Worm (Caenorhabditis elegans) whole organism, mixed stage, embryonic: ENCODE data around the gene tmem-258.

Experiments used
- M03D4.4 ChIP-seq: sonication (generic microtip); optimal IDR thresholded peaks from 2 replicates; lab custom pipeline; 2017; ENCODE audit warnings: mild to moderate bottlenecking, missing genetic modification characterization, missing compliant biosample characterization
- bed-3 ChIP-seq: fragments of 200-800 bp; sonication (Bioruptor generic); optimal IDR thresholded peaks from 3 replicates; lab custom pipeline; 2018; ENCODE audit warnings: mild to moderate bottlenecking, missing genetic modification characterization, moderate library complexity, missing compliant biosample characterization
- blmp-1 ChIP-seq: fragments of 150-350 bp; optimal IDR thresholded peaks from 2 replicates; lab custom pipeline; 2014; ENCODE audit warnings: missing biosample characterization, missing genetic modification characterization
- ceh-39 ChIP-seq: fragments of 150-350 bp; optimal IDR thresholded peaks from 2 replicates; lab custom pipeline; 2014; ENCODE audit warnings: missing biosample characterization, missing genetic modification characterization
- ceh-43 ChIP-seq: fragments of 200-800 bp; sonication (Bioruptor generic); optimal IDR thresholded peaks from 2 replicates; lab custom pipeline; 2018; ENCODE audit warnings: mild to moderate bottlenecking, missing genetic modification characterization, moderate library complexity, missing compliant biosample characterization
- ceh-83 ChIP-seq: fragments of 200-800 bp; sonication (Bioruptor generic); optimal IDR thresholded peaks from 2 replicates; lab custom pipeline; 2018; ENCODE audit warnings: mild to moderate bottlenecking, missing genetic modification characterization, missing compliant biosample characterization
- ces-1 ChIP-seq: fragments of 150-350 bp; optimal IDR thresholded peaks from 2 replicates; lab custom pipeline; 2014; ENCODE audit warnings: missing biosample characterization, missing genetic modification reagents, missing genetic modification characterization
- drap-1 ChIP-seq: fragments of 200-800 bp; sonication (Bioruptor generic); optimal IDR thresholded peaks from 3 replicates; lab custom pipeline; 2018; ENCODE audit warnings: mild to moderate bottlenecking, missing genetic modification characterization, missing compliant biosample characterization
- elt-1 ChIP-seq: sonication (generic microtip); optimal IDR thresholded peaks from 2 replicates; lab custom pipeline; 2017; ENCODE audit warnings: missing genetic modification characterization, mild to moderate bottlenecking, missing compliant biosample characterization, antibody characterized with exemption, moderate library complexity, borderline replicate concordance; ENCODE audit not compliant: insufficient read depth
- elt-3 ChIP-seq: fragments of 150-350 bp; optimal IDR thresholded peaks from 2 replicates; lab custom pipeline; 2014; ENCODE audit warnings: missing biosample characterization, missing genetic modification characterization
- flh-1 ChIP-seq: fragments of 200-800 bp; sonication (Bioruptor generic); optimal IDR thresholded peaks from 2 replicates; lab custom pipeline; 2018; ENCODE audit warnings: mild to moderate bottlenecking, missing genetic modification characterization, moderate library complexity, missing compliant biosample characterization
- ham-2 ChIP-seq: fragments of 200-800 bp; sonication (Bioruptor generic); optimal IDR thresholded peaks from 2 replicates; lab custom pipeline; 2018; ENCODE audit warnings: mild to moderate bottlenecking, missing genetic modification characterization, missing compliant biosample characterization
- hlh-1 ChIP-seq: fragments of 150-350 bp; optimal IDR thresholded peaks from 2 replicates; lab custom pipeline; 2014; ENCODE audit warnings: missing biosample characterization, missing genetic modification reagents, missing genetic modification characterization
- lin-13 ChIP-seq: fragments of 150-350 bp; optimal IDR thresholded peaks from 2 replicates; lab custom pipeline; 2014; ENCODE audit warnings: missing biosample characterization, missing genetic modification characterization
- lin-32 ChIP-seq: fragments of 200-800 bp; sonication (Bioruptor generic); optimal IDR thresholded peaks from 2 replicates; lab custom pipeline; 2018; ENCODE audit warnings: mild to moderate bottlenecking, missing genetic modification characterization, missing compliant biosample characterization
- lsy-2 ChIP-seq: fragments of 150-350 bp; optimal IDR thresholded peaks from 2 replicates; lab custom pipeline; 2014; ENCODE audit warnings: missing biosample characterization, missing genetic modification characterization
- mab-5 ChIP-seq: fragments of 150-350 bp; optimal IDR thresholded peaks from 2 replicates; lab custom pipeline; 2014; ENCODE audit warnings: missing biosample characterization, missing genetic modification characterization
- mep-1 ChIP-seq: fragments of 150-350 bp; optimal IDR thresholded peaks from 2 replicates; lab custom pipeline; 2017; ENCODE audit warnings: missing biosample characterization, missing genetic modification reagents, missing genetic modification characterization, inconsistent platforms
- mls-2 ChIP-seq: sonication (generic microtip); optimal IDR thresholded peaks from 2 replicates; lab custom pipeline; 2016; ENCODE audit warnings: mild to moderate bottlenecking, missing genetic modification characterization, moderate library complexity, missing compliant biosample characterization
- nhr-12 ChIP-seq: fragments of 150-350 bp; optimal IDR thresholded peaks from 2 replicates; lab custom pipeline; 2014; ENCODE audit warnings: missing biosample characterization, missing genetic modification characterization
- nhr-2 ChIP-seq: fragments of 150-350 bp; optimal IDR thresholded peaks from 2 replicates; lab custom pipeline; 2014; ENCODE audit warnings: missing biosample characterization, missing genetic modification characterization
- nhr-237 ChIP-seq: fragments of 150-350 bp; optimal IDR thresholded peaks from 2 replicates; lab custom pipeline; 2014; ENCODE audit warnings: missing biosample characterization, missing genetic modification characterization
- nhr-28 ChIP-seq: fragments of 150-350 bp; optimal IDR thresholded peaks from 2 replicates; lab custom pipeline; 2014; ENCODE audit warnings: missing biosample characterization, missing genetic modification characterization
- nhr-76 ChIP-seq: sonication (generic microtip); optimal IDR thresholded peaks from 2 replicates; lab custom pipeline; 2017; ENCODE audit warnings: missing biosample characterization, missing genetic modification characterization
- sem-2 ChIP-seq: fragments of 200-800 bp; sonication (Bioruptor generic); optimal IDR thresholded peaks from 2 replicates; lab custom pipeline; 2018; ENCODE audit warnings: mild to moderate bottlenecking, missing genetic modification characterization, missing compliant biosample characterization
- snpc-4 ChIP-seq: fragments of 150-350 bp; optimal IDR thresholded peaks from 2 replicates; lab custom pipeline; 2014; ENCODE audit warnings: missing biosample characterization, missing genetic modification characterization
- sptf-1 ChIP-seq: sonication (generic microtip); optimal IDR thresholded peaks from 2 replicates; lab custom pipeline; 2017; ENCODE audit warnings: mild to moderate bottlenecking, missing genetic modification characterization, moderate library complexity, missing compliant biosample characterization
- tbx-8 ChIP-seq: fragments of 200-800 bp; sonication (Bioruptor generic); optimal IDR thresholded peaks from 2 replicates; lab custom pipeline; 2018; ENCODE audit warnings: mild to moderate bottlenecking, missing genetic modification characterization, moderate library complexity, missing compliant biosample characterization
- unc-120 ChIP-seq: sonication (generic microtip); optimal IDR thresholded peaks from 2 replicates; lab custom pipeline; 2017; ENCODE audit warnings: missing genetic modification characterization, missing compliant biosample characterization; ENCODE audit not compliant: poor library complexity, severe bottlenecking
- unc-39 ChIP-seq: fragments of 150-350 bp; optimal IDR thresholded peaks from 2 replicates; lab custom pipeline; 2014; ENCODE audit warnings: missing biosample characterization, missing genetic modification characterization
- unc-62 ChIP-seq: fragments of 150-350 bp; optimal IDR thresholded peaks from 2 replicates; lab custom pipeline; 2014; ENCODE audit warnings: missing biosample characterization, missing genetic modification reagents, missing genetic modification characterization

The tmem-258 gene

DNA sequence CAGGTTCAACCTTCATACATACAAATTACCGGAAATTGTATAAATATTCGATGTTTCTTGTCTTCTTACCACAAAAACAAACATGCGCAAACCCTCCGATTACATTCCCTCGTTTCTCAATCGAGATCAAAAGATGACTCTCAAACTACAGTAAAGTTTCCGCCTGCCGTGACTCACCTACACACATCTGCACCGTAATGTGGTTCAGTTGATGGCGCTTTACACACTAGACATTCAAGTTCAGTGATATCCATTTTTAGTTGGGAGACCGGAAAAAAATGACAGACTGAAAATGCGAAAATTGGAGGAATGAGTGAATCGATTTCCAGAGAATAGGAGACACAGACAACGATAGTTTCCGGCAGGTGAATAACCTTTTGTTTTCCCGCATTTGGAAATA is 28.3 kb downstream of the tmem-258 start, which contains the start of gene nhr-286:
TSS of gene nhr-286 (minus strand) at position 324 of the 400 bp plus-strand sequence.
- TF ChIP-seq mab-5 (tag; lab: Kevin White, UChicago) (no peak), nhr-28 (tag; lab: Kevin White, UChicago) (no peak), ces-1 (GFP tag; lab: Kevin White, UChicago) (no peak), sem-2 (GFP tag; lab: Kevin White, UChicago) (no peak), nhr-2 (tag; lab: Kevin White, UChicago) (no peak), ceh-39 (tag; lab: Kevin White, UChicago) (no peak), ceh-43 (GFP tag; lab: Kevin White, UChicago) (no peak), snpc-4 (no peak), ceh-83 (no peak)

- TF ChIP-seq elt-3 (no peak), ceh-43 (GFP tag; lab: Kevin White, UChicago) (no peak), nhr-28 (tag; lab: Kevin White, UChicago) (no peak), blmp-1 (tag; lab: Kevin White, UChicago) (no peak), lin-13 (tag; lab: Kevin White, UChicago) (no peak), unc-120 (no peak), nhr-76 (tag; lab: Kevin White, UChicago) (no peak), ceh-39 (tag; lab: Kevin White, UChicago) (no peak), bed-3 (no peak), nhr-237 (tag; lab: Kevin White, UChicago) (no peak), mep-1 (tag; lab: Kevin White, UChicago) (no peak), ceh-83 (no peak), drap-1 (no peak), tbx-8 (GFP tag; lab: Kevin White, UChicago) (no peak), lsy-2 (tag; lab: Kevin White, UChicago) (no peak), M03D4.4 (tag; lab: Kevin White, UChicago) (no peak), unc-39 (tag; lab: Kevin White, UChicago) (no peak), lin-32 (GFP tag; lab: Kevin White, UChicago) (no peak), nhr-12 (tag; lab: Kevin White, UChicago) (no peak)
These were observed 30.9 kb downstream of the tmem-258 start, which contains the start of gene nhr-135 for ce11 chrV:7093720-7094401. Gene nhr-135 (minus strand): TSS chrV:7093770.

ce11 chrV:7095254-7095990 is 32.4 kb downstream of the tmem-258 start:
- TF ChIP-seq snpc-4: no peak
- TF ChIP-seq flh-1 (GFP tag; lab: Kevin White, UChicago): no peak
- no peak for TF ChIP-seq mls-2 (tag; lab: Kevin White, UChicago)
- no peak for TF ChIP-seq sem-2 (GFP tag; lab: Kevin White, UChicago)
- TF ChIP-seq bed-3: no peak
- TF ChIP-seq tbx-8 (GFP tag; lab: Kevin White, UChicago): no peak
- TF ChIP-seq hlh-1 (tag; lab: Kevin White, UChicago): no peak
- TF ChIP-seq mep-1 (tag; lab: Kevin White, UChicago): no peak
- no peak for TF ChIP-seq unc-62 (GFP tag; lab: Kevin White, UChicago)
- TF ChIP-seq nhr-12 (tag; lab: Kevin White, UChicago): no peak
- no peak for TF ChIP-seq M03D4.4 (tag; lab: Kevin White, UChicago)
- no peak for TF ChIP-seq sptf-1 (tag; lab: Kevin White, UChicago)
- TF ChIP-seq nhr-237 (tag; lab: Kevin White, UChicago): no peak
- TF ChIP-seq nhr-76 (tag; lab: Kevin White, UChicago): no peak
- no peak for TF ChIP-seq lsy-2 (tag; lab: Kevin White, UChicago)
- TF ChIP-seq elt-3: no peak
- no peak for TF ChIP-seq ces-1 (GFP tag; lab: Kevin White, UChicago)
- TF ChIP-seq ham-2 (GFP tag; lab: Kevin White, UChicago): no peak
- no peak for TF ChIP-seq ceh-39 (tag; lab: Kevin White, UChicago)

DNA sequence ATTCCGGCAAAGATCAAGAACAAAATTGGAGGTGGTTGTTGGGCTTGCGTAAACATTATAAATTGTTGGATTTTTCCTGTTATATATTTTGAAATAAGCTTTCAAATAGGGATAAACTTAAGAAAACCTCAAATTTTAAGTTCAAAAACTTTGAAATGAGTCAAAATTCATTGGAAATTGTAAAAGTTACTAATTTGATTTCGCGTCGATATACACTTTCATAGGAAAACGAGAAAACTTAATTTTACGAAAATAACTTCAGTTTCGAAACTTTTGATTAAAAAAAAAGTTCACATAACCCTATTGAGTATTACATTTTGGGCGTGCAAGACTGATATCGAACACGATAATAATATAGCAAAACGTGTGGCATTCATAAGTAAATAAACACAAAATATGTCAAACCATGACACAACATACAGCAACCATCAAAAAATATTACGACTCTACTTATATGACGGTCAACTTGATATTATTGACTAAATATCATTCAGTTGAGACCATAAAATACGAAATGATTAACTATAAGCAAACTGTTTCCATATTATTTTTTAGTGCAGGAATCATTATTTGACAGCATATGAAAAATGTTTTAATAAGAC is 33.3 kb downstream of the tmem-258 start:
- no peak for TF ChIP-seq mab-5 (tag; lab: Kevin White, UChicago)
- TF ChIP-seq ham-2 (GFP tag; lab: Kevin White, UChicago): no peak
- no peak for TF ChIP-seq ceh-43 (GFP tag; lab: Kevin White, UChicago)
- TF ChIP-seq ces-1 (GFP tag; lab: Kevin White, UChicago): no peak
- TF ChIP-seq nhr-28 (tag; lab: Kevin White, UChicago): no peak
- TF ChIP-seq lin-13 (tag; lab: Kevin White, UChicago): no peak
- no peak for TF ChIP-seq hlh-1 (tag; lab: Kevin White, UChicago)
- no peak for TF ChIP-seq elt-1 (tag; lab: Kevin White, UChicago)
- no peak for TF ChIP-seq bed-3
- no peak for TF ChIP-seq unc-39 (tag; lab: Kevin White, UChicago)
- no peak for TF ChIP-seq nhr-12 (tag; lab: Kevin White, UChicago)
- no peak for TF ChIP-seq tbx-8 (GFP tag; lab: Kevin White, UChicago)
- TF ChIP-seq elt-3: no peak
- TF ChIP-seq flh-1 (GFP tag; lab: Kevin White, UChicago): no peak
